Fruit fly (Drosophila melanogaster): ENCODE data around the gene CG15172.
A peak's percentile ranks its signal among the peaks of the same experiment; 100 is the strongest.

Gene CG15172

dm6 chr2L:18995660-18996417 lies 26.4 kb upstream of the CG15172 start, which contains the start of gene CG10650:
TSS of gene CG10650 (minus strand) at chr2L:18995934.
- TF ChIP-seq CG12659 (GFP tag; optimal IDR thresholded peaks at IDR 0.05) (no peak), Pdp1 (GFP tag; optimal IDR thresholded peaks at IDR 0.05) (peak in 1 of 2 experiments; percentile 34), CG30403 (GFP tag; optimal IDR thresholded peaks at IDR 0.05) (no peak), Jarid2 (GFP tag; optimal IDR thresholded peaks at IDR 0.05) (peak; percentile 62), esg (GFP tag; conservative IDR thresholded peaks at IDR 0.05) (no peak), HmgD (GFP tag; optimal IDR thresholded peaks at IDR 0.05) (no peak), CG2199 (GFP tag; IDR thresholded peaks at IDR 0.05) (0 out of 3 replicates have a peak, but pooled peaks have one; percentile 34), ewg (GFP tag; optimal IDR thresholded peaks at IDR 0.05) (no peak), CG7372 (GFP tag; IDR thresholded peaks at IDR 0.05) (no peak), chinmo (GFP tag; IDR thresholded peaks at IDR 0.05; ENCODE audit: partially characterized antibody) (peak; percentile 78; the same call in 2 of the 4 replicates), Taf1 (GFP tag; IDR thresholded peaks at IDR 0.05) (no peak), lab (GFP tag; optimal IDR thresholded peaks at IDR 0.05) (peak; percentile 47), otp (GFP tag; IDR thresholded peaks at IDR 0.05) (0 out of 3 replicates have a peak, but pooled peaks have one; percentile 19), Elba2 (GFP tag; optimal IDR thresholded peaks at IDR 0.05) (no peak), Spps (tag; optimal IDR thresholded peaks at IDR 0.05) (no peak), CG10543 (GFP tag; optimal IDR thresholded peaks at IDR 0.05) (peak; percentile 64), Hr78 (GFP tag; optimal IDR thresholded peaks at IDR 0.05) (peak in 1 of 2 experiments; percentile 15), pros (GFP tag; optimal IDR thresholded peaks at IDR 0.05) (no peak), HmgZ (tag; optimal IDR thresholded peaks at IDR 0.05) (peak; percentile 29), CG3407 (GFP tag; optimal IDR thresholded peaks at IDR 0.05) (no peak), CG34376 (GFP tag; optimal IDR thresholded peaks at IDR 0.05) (peak; percentile 17), CG18599 (GFP tag; optimal IDR thresholded peaks at IDR 0.05) (peak; percentile 13), CG7987 (GFP tag; optimal IDR thresholded peaks at IDR 0.05) (no peak), Sry-β (GFP tag; optimal IDR thresholded peaks at IDR 0.05) (no peak), CG6854 (GFP tag; optimal IDR thresholded peaks at IDR 0.05) (no peak), Bdp1 (GFP tag; optimal IDR thresholded peaks at IDR 0.05) (no peak), CG8478 (optimal IDR thresholded peaks at IDR 0.05) (no peak), CG6813 (GFP tag; optimal IDR thresholded peaks at IDR 0.05) (peak; percentile 5), B-H2 (GFP tag; optimal IDR thresholded peaks at IDR 0.05) (no peak), mam (GFP tag; optimal IDR thresholded peaks at IDR 0.05) (no peak), slp2 (GFP tag; optimal IDR thresholded peaks at IDR 0.05) (no peak), sqz (GFP tag; optimal IDR thresholded peaks at IDR 0.05) (peak; percentile 61), CG10462 (GFP tag; optimal IDR thresholded peaks at IDR 0.05) (no peak), br (optimal IDR thresholded peaks at IDR 0.05) (no peak), ato (GFP tag; IDR thresholded peaks at IDR 0.05; ENCODE audit: partially characterized antibody) (no peak), Nf-YC (tag; optimal IDR thresholded peaks at IDR 0.05) (peak; percentile 12), CG10959 (GFP tag; IDR thresholded peaks at IDR 0.05) (no peak), jing (GFP tag; optimal IDR thresholded peaks at IDR 0.05) (no peak), bbx (GFP tag; IDR thresholded peaks at IDR 0.05; ENCODE audit: partially characterized antibody) (no peak), CG32772 (GFP tag; IDR thresholded peaks at IDR 0.05) (no peak), Hey (tag; optimal IDR thresholded peaks at IDR 0.05) (peak; percentile 36), C15 (GFP tag; IDR thresholded peaks at IDR 0.05) (no peak), cg (GFP tag; optimal IDR thresholded peaks at IDR 0.05) (peak; percentile 67), Lhr (GFP tag; optimal IDR thresholded peaks at IDR 0.05) (no peak), emc (GFP tag; optimal IDR thresholded peaks at IDR 0.05) (no peak), MESR4 (GFP tag; optimal IDR thresholded peaks at IDR 0.05) (no peak), exex (tag; optimal IDR thresholded peaks at IDR 0.05) (peak; percentile 39), sug (tag; optimal IDR thresholded peaks at IDR 0.05) (peak; percentile 73), CG15696 (tag; optimal IDR thresholded peaks at IDR 0.05) (no peak)
